Worm (Caenorhabditis elegans): ENCODE results near the gene nlp-67.
"Not testable (repeated sequence)": the region's sequence is repeated elsewhere in the genome, so short reads cannot be mapped to it uniquely, and the experiment has no call there.

DNA sequence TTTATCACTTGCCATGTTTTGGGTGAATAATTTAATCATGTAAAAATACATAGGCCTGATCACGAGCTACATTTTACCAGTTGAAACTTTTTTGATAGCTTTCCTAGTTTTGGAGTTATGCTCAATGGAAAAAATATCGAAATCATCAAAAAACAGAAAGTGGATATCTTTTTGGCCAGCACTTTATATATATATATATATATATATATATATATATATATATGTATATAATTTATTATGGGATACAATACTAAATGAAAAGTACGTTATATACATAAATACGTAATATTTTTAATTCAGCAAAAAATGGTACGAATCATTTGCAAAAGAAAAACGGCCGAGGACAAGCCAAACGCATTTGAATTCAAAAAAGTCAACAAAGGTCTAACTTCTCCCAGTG, 35.5 kb downstream of the nlp-67 start, which contains the start of gene F23A7.3:
- not testable (repeated sequence) for TF ChIP-seq nhr-23 (tag; optimal IDR thresholded peaks at IDR 0.05); nhr-12 (tag; optimal IDR thresholded peaks at IDR 0.05); zag-1 (tag; optimal IDR thresholded peaks at IDR 0.05); lin-13 (GFP tag; optimal IDR thresholded peaks at IDR 0.05); nhr-237 (tag; optimal IDR thresholded peaks at IDR 0.05); unc-55 (GFP tag; optimal IDR thresholded peaks at IDR 0.05); mdl-1 (tag; optimal IDR thresholded peaks at IDR 0.05)

Measured in whole organism, L2 larva.